Worm (Caenorhabditis elegans): ENCODE results near the gene F25H9.7.

F25H9.7 gene

DNA sequence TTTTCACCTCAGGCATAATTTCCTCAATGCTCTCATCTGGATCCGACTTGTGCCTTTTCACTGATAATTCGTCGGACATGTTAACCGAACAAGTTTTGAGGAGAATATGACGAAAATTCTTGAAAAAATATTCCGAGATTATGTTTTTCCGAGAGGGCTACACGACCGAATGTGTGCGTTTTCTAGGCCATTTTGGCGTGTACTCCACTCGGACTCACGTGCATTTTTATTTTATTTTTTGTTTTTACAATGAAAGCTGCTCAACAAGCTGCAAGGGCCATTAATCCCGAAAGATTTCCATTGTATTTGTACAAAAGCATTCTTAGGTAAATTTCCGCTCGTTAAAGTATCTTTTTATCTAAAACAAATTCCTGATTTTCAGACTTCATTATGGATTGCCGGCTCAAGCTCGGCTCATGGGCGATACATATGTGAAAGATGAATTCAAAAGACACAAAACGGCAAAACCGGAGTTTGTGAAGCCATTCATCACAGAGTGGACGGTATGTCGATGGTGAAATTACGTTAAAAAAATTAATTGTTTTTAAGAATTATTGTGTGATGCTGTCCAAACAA, at the start of gene F25H9.7, which contains the start of gene F25H9.6 (continued):
- TF ChIP-seq tra-1 (GFP tag; IDR thresholded peaks at IDR 0.05) (peak; percentile 79; the same call in 1 of the 2 replicates), F37D6.2 (tag; optimal IDR thresholded peaks at IDR 0.05) (peak; percentile 70), hlh-30 (tag; optimal IDR thresholded peaks at IDR 0.05; ENCODE audit: insufficient read depth) (peak; percentile 91), madf-5 (GFP tag; IDR thresholded peaks at IDR 0.05) (peak in 1 of 2 experiments; percentile 40; a peak in 1 of 4 replicates)

DNA sequence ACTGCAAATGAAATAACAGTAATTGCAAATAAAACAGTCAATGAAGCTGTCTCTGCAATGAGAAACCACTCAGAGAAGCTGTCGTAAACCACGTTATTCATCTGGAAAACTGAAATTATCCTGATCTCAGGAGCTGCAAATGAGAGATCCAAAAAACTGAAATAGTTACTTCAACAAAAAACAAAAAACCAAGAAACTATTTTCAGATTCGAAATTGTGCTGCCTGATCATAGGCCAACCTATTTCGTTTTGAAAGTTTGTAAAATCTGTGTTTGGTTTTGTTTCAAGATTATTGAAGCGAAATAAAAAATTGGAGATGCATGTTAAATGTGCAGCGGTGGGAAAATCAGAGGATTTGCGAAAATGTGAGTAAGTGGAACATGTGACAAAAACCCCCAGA, 47.5 kb upstream of the F25H9.7 start, which contains the start of gene srv-8:
srv-8 (minus strand) TSS at position 101 of the 400 bp plus-strand sequence.
- TF ChIP-seq dmd-8 (GFP tag; IDR thresholded peaks at IDR 0.05) (no peak), hmg-1.1 (GFP tag; IDR thresholded peaks at IDR 0.05) (no peak), zip-2 (tag; optimal IDR thresholded peaks at IDR 0.05) (no peak), daf-16 (GFP tag; optimal IDR thresholded peaks at IDR 0.05) (no peak), daf-16 (tag; optimal IDR thresholded peaks at IDR 0.05) (no peak), D1046.2 (GFP tag; IDR thresholded peaks at IDR 0.05) (no peak), daf-8 (GFP tag; IDR thresholded peaks at IDR 0.05) (no peak), mep-1 (tag; optimal IDR thresholded peaks at IDR 0.05) (no peak), lin-38 (GFP tag; IDR thresholded peaks at IDR 0.05) (no peak), spr-1 (tag; optimal IDR thresholded peaks at IDR 0.05) (no peak), F26F4.8 (GFP tag; conservative IDR thresholded peaks at IDR 0.05) (no peak), nhr-237 (tag; optimal IDR thresholded peaks at IDR 0.05) (no peak), Y5F2A.4 (GFP tag; optimal IDR thresholded peaks at IDR 0.05) (no peak), arid-1 (GFP tag; conservative IDR thresholded peaks at IDR 0.05) (no peak), rbr-2 (tag; optimal IDR thresholded peaks at IDR 0.05) (no peak), F49E8.2 (tag; optimal IDR thresholded peaks at IDR 0.05; ENCODE audit: borderline replicate concordance) (no peak)

DNA sequence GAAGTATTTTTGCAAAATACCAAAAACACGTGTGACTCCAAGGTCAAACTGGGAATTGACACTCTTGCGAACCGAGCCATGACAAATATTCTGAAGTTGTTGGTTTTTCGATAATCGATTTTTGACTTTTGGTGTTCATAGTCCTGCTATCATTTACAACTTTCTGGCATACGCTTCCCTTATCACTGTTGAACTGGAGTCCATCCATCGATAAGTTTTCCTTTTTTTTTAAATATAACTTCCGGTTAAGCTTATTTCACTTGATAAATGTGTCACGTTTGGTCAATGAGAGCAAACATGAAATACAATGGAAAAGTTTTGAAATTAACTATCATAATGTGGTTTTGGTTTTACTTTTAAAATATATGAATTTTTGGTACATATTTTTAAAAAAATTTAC, 46.5 kb upstream of the F25H9.7 start:
- TF ChIP-seq nhr-10 (tag; optimal IDR thresholded peaks at IDR 0.05), result no peak
- no peak for TF ChIP-seq spr-1 (tag; optimal IDR thresholded peaks at IDR 0.05)
- no peak for TF ChIP-seq tra-1 (GFP tag; IDR thresholded peaks at IDR 0.05)
- no peak for TF ChIP-seq snpc-4 (tag; optimal IDR thresholded peaks at IDR 0.05)
- TF ChIP-seq nhr-28 (tag; optimal IDR thresholded peaks at IDR 0.05), result peak; percentile 59
- no peak for TF ChIP-seq zag-1 (tag; optimal IDR thresholded peaks at IDR 0.05)
- peak; percentile 99 for TF ChIP-seq pqm-1 (tag; optimal IDR thresholded peaks at IDR 0.05)
- no peak for TF ChIP-seq R02D3.7 (tag; optimal IDR thresholded peaks at IDR 0.05)
- TF ChIP-seq aha-1 (tag), result no peak
- peak; percentile 37 for TF ChIP-seq nhr-77 (tag; optimal IDR thresholded peaks at IDR 0.05)
- TF ChIP-seq lir-3 (tag; optimal IDR thresholded peaks at IDR 0.05), result no peak
- no peak for TF ChIP-seq F37D6.2 (tag; optimal IDR thresholded peaks at IDR 0.05)
- TF ChIP-seq T20F7.1 (GFP tag; optimal IDR thresholded peaks at IDR 0.05), result peak; percentile 16
- peak; percentile 80 for TF ChIP-seq dmd-6 (GFP tag; IDR thresholded peaks at IDR 0.05)
- TF ChIP-seq mxl-2 (GFP tag; conservative IDR thresholded peaks at IDR 0.05), result no peak
- TF ChIP-seq dve-1 (tag; optimal IDR thresholded peaks at IDR 0.05; ENCODE audit: insufficient read depth), result no peak
- no peak for TF ChIP-seq zfp-2 (tag; optimal IDR thresholded peaks at IDR 0.05)
- no peak for TF ChIP-seq aly-2 (tag; optimal IDR thresholded peaks at IDR 0.05)

DNA sequence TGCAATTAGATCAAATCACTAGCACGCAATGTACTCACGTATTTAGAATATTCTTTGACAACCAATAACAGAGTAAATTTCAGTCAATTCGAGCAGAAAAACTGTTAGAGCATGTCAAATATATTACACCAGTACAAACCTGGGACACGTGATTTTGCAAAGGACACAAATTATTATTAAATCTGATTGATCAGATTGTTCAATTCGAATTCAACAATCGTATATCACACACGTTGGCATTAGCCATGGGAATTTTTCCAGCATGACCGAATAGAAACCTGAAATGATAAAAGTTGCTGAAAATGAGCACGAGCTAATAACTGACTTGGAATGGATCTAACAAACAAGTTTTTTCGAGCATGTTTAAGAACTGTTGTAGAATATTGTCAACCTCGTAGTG, 45.1 kb upstream of the F25H9.7 start, which contains the start of gene srv-9:
srv-9 (minus strand) TSS at position 101 of the 400 bp plus-strand sequence.
- peak; percentile 44 for TF ChIP-seq aha-1 (tag)
- no peak for TF ChIP-seq ama-1 (optimal IDR thresholded peaks at IDR 0.05)
- no peak for TF ChIP-seq madf-9 (GFP tag; conservative IDR thresholded peaks at IDR 0.05)
- no peak for TF ChIP-seq ctbp-1 (GFP tag; IDR thresholded peaks at IDR 0.05)

Measured in whole organism, L4 larva.